ENCODE assay signal across 4 fruit fly cellular contexts in genomic region chr3L:9397156-9397555, dm6.
TF ChIP-seq lines count a peak whose summit lies in the region.

No protein-coding gene starts in this region.

TF ChIP-seq in whole organism, adult, 20 proteins besides CTCF, POLR2A, EP300 and RAD21 (continued from another document):
- TF ChIP-seq kay (GFP tag; lab: Kevin White, UChicago; ENCODE audit: borderline replicate concordance) (peak; percentile 92), cnc (optimal IDR thresholded peaks at IDR 0.05; lab: Kevin White, UChicago) (no peak)
TF ChIP-seq in whole organism, adult: peak in this region for 16.

TF ChIP-seq in whole organism, embryonic, 481 proteins besides CTCF, POLR2A, EP300 and RAD21 (continued from another document and continues in another):
- TF ChIP-seq Jarid2 (GFP tag; optimal IDR thresholded peaks at IDR 0.05; lab: Kevin White, UChicago): peak; percentile 50
- TF ChIP-seq sisA (GFP tag; IDR thresholded peaks at IDR 0.05; lab: Robert Waterston, UW): no peak
- TF ChIP-seq ap (GFP tag; IDR thresholded peaks at IDR 0.05; lab: Robert Waterston, UW): no peak
- no peak for TF ChIP-seq CG9609 (GFP tag; optimal IDR thresholded peaks at IDR 0.05; lab: Kevin White, UChicago)
- TF ChIP-seq CG1233 (GFP tag; optimal IDR thresholded peaks at IDR 0.05; lab: Kevin White, UChicago): peak; percentile 75
- TF ChIP-seq gem (tag; optimal IDR thresholded peaks at IDR 0.05; lab: Kevin White, UChicago): peak; percentile 47
- peak; percentile 70 for TF ChIP-seq CG8388 (GFP tag; optimal IDR thresholded peaks at IDR 0.05; lab: Kevin White, UChicago)
- TF ChIP-seq dysf (GFP tag; IDR thresholded peaks at IDR 0.05; lab: Robert Waterston, UW): peak; percentile 5; the same call in 1 of the 3 replicates
- TF ChIP-seq cad (GFP tag; optimal IDR thresholded peaks at IDR 0.05; lab: Kevin White, UChicago): no peak
- TF ChIP-seq Sry-β (GFP tag; optimal IDR thresholded peaks at IDR 0.05; lab: Kevin White, UChicago): no peak
- no peak for TF ChIP-seq CG3847 (GFP tag; IDR thresholded peaks at IDR 0.05; lab: Robert Waterston, UW)
- TF ChIP-seq CG33213 (GFP tag; optimal IDR thresholded peaks at IDR 0.05; lab: Kevin White, UChicago): peak; percentile 75
- peak; percentile 51 for TF ChIP-seq PHDP (tag; optimal IDR thresholded peaks at IDR 0.05; lab: Kevin White, UChicago)
- no peak for TF ChIP-seq hth (optimal IDR thresholded peaks at IDR 0.05; lab: Kevin White, UChicago)
- TF ChIP-seq CG42726 (GFP tag; IDR thresholded peaks at IDR 0.05; lab: Robert Waterston, UW; ENCODE audit: partially characterized antibody): no peak
- TF ChIP-seq dmrt11E (tag; optimal IDR thresholded peaks at IDR 0.05; lab: Kevin White, UChicago): no peak
- TF ChIP-seq CG8089 (GFP tag; optimal IDR thresholded peaks at IDR 0.05; lab: Kevin White, UChicago): no peak
- peak; percentile 51; the same call in 1 of the 2 replicates for TF ChIP-seq MBD-R2 (GFP tag; IDR thresholded peaks at IDR 0.05; lab: Robert Waterston, UW)
- TF ChIP-seq HmgD (GFP tag; optimal IDR thresholded peaks at IDR 0.05; lab: Kevin White, UChicago): no peak
- peak; percentile 25 for TF ChIP-seq CG10543 (GFP tag; optimal IDR thresholded peaks at IDR 0.05; lab: Kevin White, UChicago)
- peak; percentile 18 for TF ChIP-seq Bdp1 (GFP tag; optimal IDR thresholded peaks at IDR 0.05; lab: Kevin White, UChicago)
- peak; percentile 10 for TF ChIP-seq HLH54F (GFP tag; optimal IDR thresholded peaks at IDR 0.05; lab: Kevin White, UChicago)
- TF ChIP-seq ro (GFP tag; IDR thresholded peaks at IDR 0.05; lab: Robert Waterston, UW): no peak
- TF ChIP-seq CG31365 (tag; optimal IDR thresholded peaks at IDR 0.05; lab: Kevin White, UChicago): peak; percentile 82
- TF ChIP-seq CG15269 (tag; optimal IDR thresholded peaks at IDR 0.05; lab: Kevin White, UChicago): peak; percentile 1
- no peak for TF ChIP-seq en (GFP tag; optimal IDR thresholded peaks at IDR 0.05; lab: Kevin White, UChicago)
- TF ChIP-seq so (GFP tag; IDR thresholded peaks at IDR 0.05; lab: Robert Waterston, UW): peak; percentile 55; the same call in 2 of the 3 replicates
- TF ChIP-seq CG12744 (GFP tag; optimal IDR thresholded peaks at IDR 0.05; lab: Kevin White, UChicago): peak; percentile 20
- no peak for TF ChIP-seq pros (GFP tag; optimal IDR thresholded peaks at IDR 0.05; lab: Kevin White, UChicago)
- TF ChIP-seq CG9437 (GFP tag; optimal IDR thresholded peaks at IDR 0.05; lab: Kevin White, UChicago): no peak
- TF ChIP-seq abd-A (tag; optimal IDR thresholded peaks at IDR 0.05; lab: Kevin White, UChicago): no peak
- TF ChIP-seq lab (GFP tag; optimal IDR thresholded peaks at IDR 0.05; lab: Kevin White, UChicago): peak; percentile 97
- peak; percentile 75 for TF ChIP-seq CG34376 (GFP tag; optimal IDR thresholded peaks at IDR 0.05; lab: Kevin White, UChicago)
- peak; percentile 78 for TF ChIP-seq CG12769 (tag; optimal IDR thresholded peaks at IDR 0.05; lab: Kevin White, UChicago)
- TF ChIP-seq unc-4 (GFP tag; IDR thresholded peaks at IDR 0.05; lab: Robert Waterston, UW; ENCODE audit: partially characterized antibody): no peak
- TF ChIP-seq Awh (GFP tag; IDR thresholded peaks at IDR 0.05; lab: Robert Waterston, UW): peak; percentile 81
- no peak for TF ChIP-seq zen2 (GFP tag; IDR thresholded peaks at IDR 0.05; lab: Robert Waterston, UW; ENCODE audit: partially characterized antibody)
- TF ChIP-seq tap (tag; optimal IDR thresholded peaks at IDR 0.05; lab: Kevin White, UChicago): peak; percentile 55
- TF ChIP-seq Dbx (GFP tag; IDR thresholded peaks at IDR 0.05; lab: Robert Waterston, UW): peak; percentile 83; the same call in 2 of the 3 replicates
- TF ChIP-seq usp (GFP tag; optimal IDR thresholded peaks at IDR 0.05; lab: Kevin White, UChicago): no peak
- peak; percentile 24 for TF ChIP-seq maf-S (GFP tag; optimal IDR thresholded peaks at IDR 0.05; lab: Kevin White, UChicago)
- TF ChIP-seq CG7987 (GFP tag; optimal IDR thresholded peaks at IDR 0.05; lab: Kevin White, UChicago): peak; percentile 94
- no peak for TF ChIP-seq CG17361 (GFP tag; IDR thresholded peaks at IDR 0.05; lab: Robert Waterston, UW)

TF ChIP-seq in whole organism, prepupa, 60 proteins besides CTCF, POLR2A, EP300 and RAD21 (continued from another document):
- TF ChIP-seq Sox15 (GFP tag; optimal IDR thresholded peaks at IDR 0.05; lab: Kevin White, UChicago) (no peak), CG8632 (GFP tag; optimal IDR thresholded peaks at IDR 0.05; lab: Kevin White, UChicago) (no peak), dsx (GFP tag; optimal IDR thresholded peaks at IDR 0.05; lab: Kevin White, UChicago; ENCODE audit: poor library complexity, severe bottlenecking) (no peak), CG6792 (GFP tag; optimal IDR thresholded peaks at IDR 0.05; lab: Kevin White, UChicago) (no peak), Lpt (GFP tag; optimal IDR thresholded peaks at IDR 0.05; lab: Kevin White, UChicago) (no peak), CG6854 (GFP tag; optimal IDR thresholded peaks at IDR 0.05; lab: Kevin White, UChicago) (no peak), ss (GFP tag; optimal IDR thresholded peaks at IDR 0.05; lab: Kevin White, UChicago) (no peak), Eip78C (GFP tag; lab: Kevin White, UChicago) (peak; percentile 25), CG6163 (GFP tag; IDR thresholded peaks at IDR 0.05; lab: Robert Waterston, UW) (peak; percentile 57; the same call in 2 of the 3 replicates), vri (GFP tag; optimal IDR thresholded peaks at IDR 0.05; lab: Kevin White, UChicago) (peak; percentile 40), CG16779 (tag; optimal IDR thresholded peaks at IDR 0.05; lab: Kevin White, UChicago) (peak; percentile 4), Sox102F (GFP tag; optimal IDR thresholded peaks at IDR 0.05; lab: Kevin White, UChicago) (no peak), CG4318 (GFP tag; optimal IDR thresholded peaks at IDR 0.05; lab: Kevin White, UChicago) (no peak), fkh (GFP tag; optimal IDR thresholded peaks at IDR 0.05; lab: Kevin White, UChicago) (peak; percentile 93), Eip75B (GFP tag; optimal IDR thresholded peaks at IDR 0.05; lab: Kevin White, UChicago) (no peak), CG1621 (tag; optimal IDR thresholded peaks at IDR 0.05; lab: Kevin White, UChicago) (no peak), pdm3 (GFP tag; optimal IDR thresholded peaks at IDR 0.05; lab: Kevin White, UChicago) (no peak), CG8319 (GFP tag; optimal IDR thresholded peaks at IDR 0.05; lab: Kevin White, UChicago) (no peak), CG11294 (GFP tag; IDR thresholded peaks at IDR 0.05; lab: Robert Waterston, UW) (no peak), fd59A (GFP tag; optimal IDR thresholded peaks at IDR 0.05; lab: Kevin White, UChicago) (no peak), salr (GFP tag; optimal IDR thresholded peaks at IDR 0.05; lab: Kevin White, UChicago) (no peak), OdsH (GFP tag; optimal IDR thresholded peaks at IDR 0.05; lab: Kevin White, UChicago) (peak; percentile 4), achi (GFP tag; optimal IDR thresholded peaks at IDR 0.05; lab: Kevin White, UChicago) (no peak), CG10631 (GFP tag; optimal IDR thresholded peaks at IDR 0.05; lab: Kevin White, UChicago) (peak; percentile 16), acj6 (GFP tag; optimal IDR thresholded peaks at IDR 0.05; lab: Kevin White, UChicago) (no peak), CG32006 (GFP tag; optimal IDR thresholded peaks at IDR 0.05; lab: Kevin White, UChicago) (no peak), Sox14 (GFP tag; optimal IDR thresholded peaks at IDR 0.05; lab: Kevin White, UChicago) (no peak), CG6808 (GFP tag; optimal IDR thresholded peaks at IDR 0.05; lab: Kevin White, UChicago) (peak; percentile 52), fd85E (GFP tag; optimal IDR thresholded peaks at IDR 0.05; lab: Kevin White, UChicago) (no peak), CG7368 (GFP tag; optimal IDR thresholded peaks at IDR 0.05; lab: Kevin White, UChicago) (peak; percentile 1), svp (GFP tag; lab: Kevin White, UChicago) (peak; percentile 45), cyc (GFP tag; optimal IDR thresholded peaks at IDR 0.05; lab: Kevin White, UChicago) (no peak), CG10669 (GFP tag; optimal IDR thresholded peaks at IDR 0.05; lab: Kevin White, UChicago) (no peak), CG6276 (GFP tag; optimal IDR thresholded peaks at IDR 0.05; lab: Kevin White, UChicago) (no peak), Hr39 (GFP tag; optimal IDR thresholded peaks at IDR 0.05; lab: Kevin White, UChicago) (no peak), esn (GFP tag; optimal IDR thresholded peaks at IDR 0.05; lab: Kevin White, UChicago) (peak; percentile 9), net (GFP tag; optimal IDR thresholded peaks at IDR 0.05; lab: Kevin White, UChicago) (no peak), CG11902 (GFP tag; optimal IDR thresholded peaks at IDR 0.05; lab: Kevin White, UChicago) (no peak), eg (GFP tag; IDR thresholded peaks at IDR 0.05; lab: Robert Waterston, UW) (no peak), CG34406 (GFP tag; optimal IDR thresholded peaks at IDR 0.05; lab: Kevin White, UChicago) (no peak)

TF ChIP-seq in whole organism, wandering third instar larva, 38 proteins besides CTCF, POLR2A, EP300 and RAD21 (continued from another document):
- TF ChIP-seq N (GFP tag; optimal IDR thresholded peaks at IDR 0.05; lab: Kevin White, UChicago) (no peak), Dif (GFP tag; optimal IDR thresholded peaks at IDR 0.05; lab: Kevin White, UChicago; ENCODE audit: partially characterized antibody) (no peak), lola (GFP tag; optimal IDR thresholded peaks at IDR 0.05; lab: Kevin White, UChicago) (no peak), Hr78 (GFP tag; optimal IDR thresholded peaks at IDR 0.05; lab: Kevin White, UChicago) (no peak), sage (GFP tag; optimal IDR thresholded peaks at IDR 0.05; lab: Kevin White, UChicago) (no peak), Abd-B (GFP tag; optimal IDR thresholded peaks at IDR 0.05; lab: Kevin White, UChicago) (no peak), Jra (GFP tag; optimal IDR thresholded peaks at IDR 0.05; lab: Kevin White, UChicago) (peak; percentile 38), tai (GFP tag; optimal IDR thresholded peaks at IDR 0.05; lab: Kevin White, UChicago) (peak; percentile 69), CG9705 (GFP tag; optimal IDR thresholded peaks at IDR 0.05; lab: Kevin White, UChicago) (no peak), h (GFP tag; optimal IDR thresholded peaks at IDR 0.05; lab: Kevin White, UChicago) (peak; percentile 75), dsf (GFP tag; optimal IDR thresholded peaks at IDR 0.05; lab: Kevin White, UChicago; ENCODE audit: borderline replicate concordance) (no peak), Hr83 (GFP tag; optimal IDR thresholded peaks at IDR 0.05; lab: Kevin White, UChicago; ENCODE audit: poor library complexity, severe bottlenecking) (peak; percentile 97), Vsx2 (GFP tag; optimal IDR thresholded peaks at IDR 0.05; lab: Kevin White, UChicago; ENCODE audit: partially characterized antibody) (no peak), Myc (optimal IDR thresholded peaks at IDR 0.05; lab: Kevin White, UChicago) (no peak), dmrt93B (GFP tag; optimal IDR thresholded peaks at IDR 0.05; lab: Kevin White, UChicago) (no peak)
